Worm (Caenorhabditis elegans) whole organism, L4/young adult: ENCODE measurements around the gene cutl-17.

ENCODE experiments used
- dao-5 ChIP-seq: sonication (generic microtip); optimal IDR thresholded peaks from 2 replicates; lab custom pipeline; 2016; ENCODE audit warnings: missing genotype, missing genetic modification characterization, moderate library complexity, missing compliant biosample characterization
- him-1 ChIP-seq: sonication (generic microtip); optimal IDR thresholded peaks from 2 replicates; lab custom pipeline; 2016; ENCODE audit warnings: missing genotype, missing genetic modification reagents, missing genetic modification characterization, missing compliant biosample characterization

- no peak for TF ChIP-seq him-1
- no peak for TF ChIP-seq dao-5 (tag; lab: Kevin White, UChicago)
Observed at ce11 chrIV:9451816-9452215, 5.5 kb downstream of the cutl-17 start.
